Fruit fly (Drosophila melanogaster) whole organism, embryonic: ENCODE measurements around the gene BRWD3.

Experiments
- CG10654 ChIP-seq: fragments of 200-800 bp; sonication (Bioruptor generic); optimal IDR thresholded peaks from 2 replicates; lab custom pipeline; 2016; ENCODE audit warnings: missing biosample characterization, missing genetic modification characterization
- CG10979 ChIP-seq: fragments of 200-800 bp; sonication (Bioruptor generic); optimal IDR thresholded peaks from 2 replicates; lab custom pipeline; 2018; ENCODE audit warnings: missing biosample characterization, mild to moderate bottlenecking, missing genetic modification characterization, moderate library complexity
- CG12155 ChIP-seq: fragments of 200-800 bp; sonication (Bioruptor generic); optimal IDR thresholded peaks from 3 replicates; lab custom pipeline; 2016; ENCODE audit warnings: missing biosample characterization, missing genetic modification characterization
- CG12299 ChIP-seq: fragments of 200-800 bp; sonication (Bioruptor generic); optimal IDR thresholded peaks from 2 replicates; lab custom pipeline; 2018; ENCODE audit warnings: missing biosample characterization, mild to moderate bottlenecking, missing genetic modification characterization
- CG12391 ChIP-seq: fragments of 200-800 bp; sonication (Bioruptor generic); optimal IDR thresholded peaks from 3 replicates; lab custom pipeline; 2018; ENCODE audit warnings: missing biosample characterization, mild to moderate bottlenecking, missing genetic modification characterization, moderate library complexity
- CG12659 ChIP-seq: fragments of 200-800 bp; sonication (Bioruptor generic); optimal IDR thresholded peaks from 3 replicates; lab custom pipeline; 2017; ENCODE audit warnings: mild to moderate bottlenecking, missing biosample characterization, missing genetic modification reagents, missing genetic modification characterization
- CG12769 ChIP-seq: fragments of 200-800 bp; sonication (Bioruptor generic); optimal IDR thresholded peaks from 2 replicates; lab custom pipeline; 2019; ENCODE audit warnings: missing biosample characterization, mild to moderate bottlenecking, missing genetic modification characterization, moderate library complexity
- CG17361 ChIP-seq: fragments of 200-800 bp; sonication (Bioruptor generic); IDR thresholded peaks from 3 replicates; pipeline ENCODE4 v1.3.6; 2022; ENCODE audit warnings: missing biosample characterization, missing genetic modification characterization
- CG18011 ChIP-seq: fragments of 200-800 bp; sonication (Bioruptor generic); optimal IDR thresholded peaks from 2 replicates; lab custom pipeline; 2017; ENCODE audit warnings: missing biosample characterization, missing genetic modification characterization, mild to moderate bottlenecking, moderate library complexity, missing genotype
- CG2129 ChIP-seq: fragments of 200-800 bp; sonication (Bioruptor generic); IDR thresholded peaks from 2 replicates; pipeline ENCODE4 v1.3.6; 2022; ENCODE audit warnings: missing biosample characterization, missing genetic modification characterization; ENCODE audit not compliant: partially characterized antibody
- CG2678 ChIP-seq: fragments of 200-800 bp; sonication (Bioruptor generic); optimal IDR thresholded peaks from 3 replicates; lab custom pipeline; 2019; ENCODE audit warnings: missing biosample characterization, mild to moderate bottlenecking, missing genetic modification characterization, moderate library complexity
- CG3065 ChIP-seq: fragments of 200-800 bp; sonication (Bioruptor generic); optimal IDR thresholded peaks from 2 replicates; lab custom pipeline; 2016; ENCODE audit warnings: missing biosample characterization, missing genetic modification characterization
- CG32532 ChIP-seq: fragments of 200-800 bp; sonication (Bioruptor generic); IDR thresholded peaks from 2 replicates; pipeline ENCODE4 v1.3.6; 2022; ENCODE audit warnings: missing biosample characterization, missing genetic modification characterization
- CG32772 ChIP-seq: fragments of 200-800 bp; sonication (Bioruptor generic); IDR thresholded peaks from 2 replicates; pipeline ENCODE4 v1.3.6; 2022; ENCODE audit warnings: missing biosample characterization, missing genetic modification characterization
- CG4707 ChIP-seq: fragments of 200-800 bp; sonication (Bioruptor generic); optimal IDR thresholded peaks from 2 replicates; lab custom pipeline; 2018; ENCODE audit warnings: missing biosample characterization, mild to moderate bottlenecking, missing genetic modification characterization, moderate library complexity
- CG7271 ChIP-seq: fragments of 200-800 bp; sonication (Bioruptor generic); optimal IDR thresholded peaks from 2 replicates; lab custom pipeline; 2018; ENCODE audit warnings: missing biosample characterization, mild to moderate bottlenecking, missing genetic modification characterization, moderate library complexity
- CHES-1-like ChIP-seq: fragments of 200-800 bp; sonication (Bioruptor generic); optimal IDR thresholded peaks from 2 replicates; lab custom pipeline; 2016; ENCODE audit warnings: missing biosample characterization, missing genetic modification characterization
- D ChIP-seq, 2 experiments: fragments of 200-800 bp in 1 of 2; fragments of >200 bp in 1 of 2; sonication (Bioruptor generic) in 1 of 2; optimal IDR thresholded peaks; 2 replicates in 1 of 2; 3 replicates in 1 of 2; lab custom pipeline; 2017; ENCODE audit warnings: mild to moderate bottlenecking in 1 of 2, missing biosample characterization in 1 of 2, missing genetic modification characterization in 1 of 2, missing genetic modification reagents in 1 of 2
- GATAe ChIP-seq: fragments of 200-800 bp; sonication (Bioruptor generic); conservative IDR thresholded peaks from 2 replicates; pipeline ENCODE4 v1.3.6; 2022; ENCODE audit warnings: missing biosample characterization, missing genetic modification characterization
- Lpt ChIP-seq: fragments of >200 bp; optimal IDR thresholded peaks from 2 replicates; lab custom pipeline; 2018; ENCODE audit warnings: missing biosample characterization, missing genetic modification characterization
- Mes4 ChIP-seq: fragments of 200-800 bp; sonication (Bioruptor generic); optimal IDR thresholded peaks from 2 replicates; lab custom pipeline; 2016; ENCODE audit warnings: missing biosample characterization, missing genetic modification characterization
- NK7.1 ChIP-seq: fragments of 200-800 bp; sonication (Bioruptor generic); optimal IDR thresholded peaks from 3 replicates; lab custom pipeline; 2016; ENCODE audit warnings: missing biosample characterization, missing genetic modification characterization
- Nf-YB ChIP-seq: fragments of 200-800 bp; sonication (Bioruptor generic); optimal IDR thresholded peaks from 3 replicates; lab custom pipeline; 2019; ENCODE audit warnings: missing biosample characterization, mild to moderate bottlenecking, missing genetic modification characterization, moderate library complexity
- Oli ChIP-seq: fragments of 200-800 bp; sonication (Bioruptor generic); optimal IDR thresholded peaks from 2 replicates; lab custom pipeline; 2018; ENCODE audit warnings: missing biosample characterization, mild to moderate bottlenecking, missing genetic modification characterization, moderate library complexity
- Sry-β ChIP-seq: fragments of 200-800 bp; sonication (Bioruptor generic); optimal IDR thresholded peaks from 2 replicates; lab custom pipeline; 2018; ENCODE audit warnings: missing biosample characterization, mild to moderate bottlenecking, missing genetic modification characterization, moderate library complexity
- Usf ChIP-seq: fragments of 200-800 bp; sonication (Bioruptor generic); optimal IDR thresholded peaks from 2 replicates; lab custom pipeline; 2017; ENCODE audit warnings: missing genotype, missing biosample characterization, missing genetic modification characterization
- bcd ChIP-seq: fragments of 200-800 bp; sonication (Bioruptor generic); optimal IDR thresholded peaks from 2 replicates; lab custom pipeline; 2017; ENCODE audit warnings: missing biosample characterization, mild to moderate bottlenecking, missing genetic modification characterization
- dysf ChIP-seq: fragments of 200-800 bp; sonication (Bioruptor generic); IDR thresholded peaks from 3 replicates; pipeline ENCODE4 v1.3.6; 2022; ENCODE audit warnings: missing biosample characterization, missing genetic modification characterization
- fru ChIP-seq: fragments of >200 bp; optimal IDR thresholded peaks from 2 replicates; lab custom pipeline; 2017
- inv ChIP-seq: fragments of 200-800 bp; sonication (Bioruptor generic); IDR thresholded peaks from 2 replicates; pipeline ENCODE4 v1.3.6; 2022; ENCODE audit warnings: missing biosample characterization, missing genetic modification characterization; ENCODE audit not compliant: partially characterized antibody
- lola ChIP-seq, 3 experiments: fragments of >200 bp in 2 of 3; fragments of 200-800 bp in 1 of 3; sonication (Bioruptor generic) in 1 of 3; optimal IDR thresholded peaks; 2 replicates each; lab custom pipeline; 2017 to 2019; ENCODE audit warnings: missing biosample characterization in 3 of 3, missing genetic modification characterization in 3 of 3, mild to moderate bottlenecking in 1 of 3, moderate library complexity in 1 of 3
- p53 ChIP-seq: fragments of 200-800 bp; sonication (Bioruptor generic); optimal IDR thresholded peaks from 2 replicates; lab custom pipeline; 2016; ENCODE audit warnings: missing biosample characterization, missing genetic modification characterization
- phol ChIP-seq: fragments of 200-800 bp; sonication (Bioruptor generic); optimal IDR thresholded peaks from 3 replicates; lab custom pipeline; 2018; ENCODE audit warnings: missing biosample characterization, mild to moderate bottlenecking, missing genetic modification characterization, moderate library complexity
- rib ChIP-seq: fragments of 200-800 bp; sonication (Bioruptor generic); IDR thresholded peaks from 2 replicates; pipeline ENCODE4 v1.3.6; 2022; ENCODE audit warnings: missing biosample characterization, missing genetic modification characterization
- scrt ChIP-seq: fragments of 200-800 bp; sonication (Bioruptor generic); optimal IDR thresholded peaks from 2 replicates; lab custom pipeline; 2018; ENCODE audit warnings: missing biosample characterization, mild to moderate bottlenecking, missing genetic modification characterization, moderate library complexity
- sens ChIP-seq: fragments of 200-800 bp; sonication (Bioruptor generic); peaks from one replicate; lab custom pipeline; 2016; ENCODE audit warnings: missing biosample characterization, missing genetic modification characterization
- seq ChIP-seq: fragments of 200-800 bp; sonication (Bioruptor generic); IDR thresholded peaks from 2 replicates; pipeline ENCODE4 v1.3.6; 2022; ENCODE audit warnings: missing biosample characterization, missing genetic modification characterization
- slou ChIP-seq: fragments of 200-800 bp; sonication (Bioruptor generic); optimal IDR thresholded peaks from 3 replicates; lab custom pipeline; 2016; ENCODE audit warnings: missing biosample characterization, missing genetic modification characterization
- tll ChIP-seq, 2 experiments: fragments of 200-800 bp in 1 of 2; fragments of >200 bp in 1 of 2; sonication (Bioruptor generic) in 1 of 2; optimal IDR thresholded peaks; 2 replicates each; lab custom pipeline; 2017 to 2019; ENCODE audit warnings: missing biosample characterization in 2 of 2, missing genetic modification characterization in 2 of 2, mild to moderate bottlenecking in 1 of 2, moderate library complexity in 1 of 2
- toy ChIP-seq: fragments of 200-800 bp; sonication (Bioruptor generic); IDR thresholded peaks from 2 replicates; pipeline ENCODE4 v1.3.6; 2022; ENCODE audit warnings: missing biosample characterization, missing genetic modification characterization
- usp ChIP-seq: fragments of >200 bp; optimal IDR thresholded peaks from 2 replicates; lab custom pipeline; 2017; ENCODE audit warnings: missing biosample characterization, missing genetic modification characterization

Gene BRWD3

DNA sequence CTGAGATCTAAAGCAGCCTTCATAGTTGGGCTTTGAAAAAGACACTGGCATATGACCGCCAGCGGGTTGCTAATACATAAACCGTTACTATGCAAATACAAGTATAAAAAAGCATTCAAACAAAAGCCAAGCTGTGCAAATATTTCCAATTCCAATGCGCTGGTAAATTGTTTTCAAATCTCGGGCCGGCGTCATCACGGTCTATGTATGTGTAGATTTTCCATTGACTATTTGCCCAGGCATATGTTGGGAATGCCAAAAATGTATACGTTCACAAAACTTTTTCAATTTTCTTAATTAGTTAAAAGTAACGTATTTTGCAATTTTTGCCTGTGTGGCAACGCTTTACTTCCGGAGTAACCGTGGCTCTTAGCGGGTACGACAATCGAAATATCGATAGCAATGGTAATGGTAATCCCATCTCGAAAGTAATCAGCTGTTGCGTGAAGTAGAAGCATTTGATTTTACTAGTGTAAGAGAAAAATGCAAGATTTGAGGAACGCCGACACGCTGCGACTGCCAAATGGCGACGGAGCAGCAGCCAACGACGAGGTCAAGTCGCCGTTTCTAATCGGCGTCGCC lies 28.9 kb upstream of the BRWD3 start, which contains the start of the genes CG34290 and Uck (continued):
- TF ChIP-seq usp = no peak
- TF ChIP-seq CG10654 (GFP tag; lab: Kevin White, UChicago) = peak; percentile 54
- TF ChIP-seq CG7271 (tag; lab: Kevin White, UChicago) = peak; percentile 64
- TF ChIP-seq Mes4 (GFP tag; lab: Kevin White, UChicago) = peak; percentile 77
- TF ChIP-seq Usf (GFP tag; lab: Kevin White, UChicago) = peak; percentile 6
- no peak for TF ChIP-seq rib (GFP tag; lab: Robert Waterston, UW)
- peak; percentile 80 for TF ChIP-seq CG12391 (tag; lab: Kevin White, UChicago)
- peak; percentile 91 for TF ChIP-seq CG12659 (GFP tag; lab: Kevin White, UChicago)
- peak; percentile 68 for TF ChIP-seq CG2678 (tag; lab: Kevin White, UChicago)
- no peak for TF ChIP-seq tll (GFP tag; optimal IDR thresholded peaks at IDR 0.05; lab: Kevin White, UChicago)
- peak; percentile 85 for TF ChIP-seq scrt (GFP tag; lab: Kevin White, UChicago)
- peak; percentile 87 for TF ChIP-seq bcd (GFP tag; lab: Kevin White, UChicago)
- TF ChIP-seq seq (GFP tag; lab: Robert Waterston, UW) = 0 out of 2 replicates have a peak, but pooled peaks have one; percentile 23
- peak; percentile 28 for TF ChIP-seq Sry-β (GFP tag; lab: Kevin White, UChicago)
- TF ChIP-seq CG17361 (GFP tag; lab: Robert Waterston, UW) = peak; percentile 65; the same call in 2 of the 3 replicates
- peak; percentile 47 for TF ChIP-seq Oli (tag; lab: Kevin White, UChicago)
- TF ChIP-seq CHES-1-like (GFP tag; lab: Kevin White, UChicago) = peak; percentile 79
- TF ChIP-seq Nf-YB = peak; percentile 63
- peak; percentile 66; the same call in 1 of the 2 replicates for TF ChIP-seq inv (GFP tag; lab: Robert Waterston, UW)
- TF ChIP-seq CG32772 (GFP tag; lab: Robert Waterston, UW) = 0 out of 2 replicates have a peak, but pooled peaks have one; percentile 14
- peak; percentile 75; the same call in 2 of the 3 replicates for TF ChIP-seq dysf (GFP tag; lab: Robert Waterston, UW)
- TF ChIP-seq lola (GFP tag; optimal IDR thresholded peaks at IDR 0.05; lab: Kevin White, UChicago) = peak in 1 of 3 experiments; percentile 39
- no peak for TF ChIP-seq toy (GFP tag; lab: Robert Waterston, UW)
- TF ChIP-seq Lpt = no peak
- TF ChIP-seq CG32532 (GFP tag; lab: Robert Waterston, UW) = peak; percentile 78
- TF ChIP-seq CG3065 (GFP tag; lab: Kevin White, UChicago) = peak; percentile 16
- peak; percentile 80 for TF ChIP-seq phol (tag; lab: Kevin White, UChicago)
- TF ChIP-seq CG12769 (tag; lab: Kevin White, UChicago) = peak; percentile 75
- TF ChIP-seq CG12299 (tag; lab: Kevin White, UChicago) = peak; percentile 59
- TF ChIP-seq CG2129 (GFP tag; lab: Robert Waterston, UW) = peak; percentile 35
- peak; percentile 36 for TF ChIP-seq CG12155 (GFP tag; lab: Kevin White, UChicago)
- peak; percentile 58 for TF ChIP-seq CG10979 (tag; lab: Kevin White, UChicago)
- no peak for TF ChIP-seq D (optimal IDR thresholded peaks at IDR 0.05; lab: Kevin White, UChicago)
- TF ChIP-seq D (GFP tag; optimal IDR thresholded peaks at IDR 0.05; lab: Kevin White, UChicago) = peak; percentile 63
- peak; percentile 84 for TF ChIP-seq NK7.1 (GFP tag; lab: Kevin White, UChicago)
- TF ChIP-seq fru (lab: Kevin White, UChicago) = no peak
- peak; percentile 50 for TF ChIP-seq slou
- no peak for TF ChIP-seq GATAe (GFP tag; lab: Robert Waterston, UW)
- peak; percentile 90 for TF ChIP-seq sens (GFP tag; lab: Kevin White, UChicago)
- peak; percentile 78 for TF ChIP-seq CG4707 (GFP tag; lab: Kevin White, UChicago)
- peak; percentile 69 for TF ChIP-seq p53
- peak; percentile 72 for TF ChIP-seq CG18011
